Fruit fly (Drosophila melanogaster): ENCODE data around the gene Adi1.

Gene Adi1

dm6 chr3L:10709132-10709531, 46.0 kb downstream of the Adi1 start (continued):
- TF ChIP-seq CG34406 (GFP tag; optimal IDR thresholded peaks at IDR 0.05) (peak; percentile 45), CG8119 (GFP tag; IDR thresholded peaks at IDR 0.05) (peak; percentile 89), net (GFP tag; optimal IDR thresholded peaks at IDR 0.05) (peak; percentile 53), CG7368 (GFP tag; optimal IDR thresholded peaks at IDR 0.05) (peak; percentile 31), CG32006 (GFP tag; optimal IDR thresholded peaks at IDR 0.05) (peak; percentile 91), CG6163 (GFP tag; IDR thresholded peaks at IDR 0.05) (peak; percentile 47; the same call in 2 of the 3 replicates), CG10669 (GFP tag; optimal IDR thresholded peaks at IDR 0.05) (peak; percentile 19), vri (GFP tag; optimal IDR thresholded peaks at IDR 0.05) (no peak), CG6808 (GFP tag; optimal IDR thresholded peaks at IDR 0.05) (peak; percentile 11), Sox14 (GFP tag; optimal IDR thresholded peaks at IDR 0.05) (peak; percentile 19), Eip75B (GFP tag; optimal IDR thresholded peaks at IDR 0.05) (peak; percentile 26), svp (GFP tag) (peak; percentile 78), achi (GFP tag; optimal IDR thresholded peaks at IDR 0.05) (peak; percentile 62), OdsH (GFP tag; optimal IDR thresholded peaks at IDR 0.05) (peak; percentile 72), Hr39 (GFP tag; optimal IDR thresholded peaks at IDR 0.05) (peak; percentile 46), Met (GFP tag; optimal IDR thresholded peaks at IDR 0.05) (peak; percentile 38), CG4318 (GFP tag; optimal IDR thresholded peaks at IDR 0.05) (peak; percentile 79)

- TF ChIP-seq Hr39 (GFP tag; optimal IDR thresholded peaks at IDR 0.05): peak; percentile 47
- TF ChIP-seq vri (GFP tag; optimal IDR thresholded peaks at IDR 0.05): peak; percentile 48
- 0 out of 3 replicates have a peak, but pooled peaks have one; percentile 34 for TF ChIP-seq CG8119 (GFP tag; IDR thresholded peaks at IDR 0.05)
- no peak for TF ChIP-seq CG6276 (GFP tag; optimal IDR thresholded peaks at IDR 0.05)
- peak; percentile 50; the same call in 2 of the 3 replicates for TF ChIP-seq CG6163 (GFP tag; IDR thresholded peaks at IDR 0.05)
- peak; percentile 86 for TF ChIP-seq svp (GFP tag)
- peak; percentile 83 for TF ChIP-seq esn (GFP tag; optimal IDR thresholded peaks at IDR 0.05)
- no peak for TF ChIP-seq CG6854 (GFP tag; optimal IDR thresholded peaks at IDR 0.05)
- TF ChIP-seq lz (GFP tag; optimal IDR thresholded peaks at IDR 0.05): peak; percentile 73
- TF ChIP-seq CG11294 (GFP tag; IDR thresholded peaks at IDR 0.05): no peak
- no peak for TF ChIP-seq eg (GFP tag; IDR thresholded peaks at IDR 0.05)
- peak; percentile 44 for TF ChIP-seq Ets21C (GFP tag; optimal IDR thresholded peaks at IDR 0.05)
- peak; percentile 78 for TF ChIP-seq acj6 (GFP tag; optimal IDR thresholded peaks at IDR 0.05)
- TF ChIP-seq Eip93F (GFP tag; optimal IDR thresholded peaks at IDR 0.05): no peak
- TF ChIP-seq Eip78C (GFP tag): peak; percentile 91
- TF ChIP-seq dac (GFP tag; optimal IDR thresholded peaks at IDR 0.05): no peak
- TF ChIP-seq CG3919 (GFP tag; optimal IDR thresholded peaks at IDR 0.05): peak; percentile 72
- no peak for TF ChIP-seq Lpt (GFP tag; optimal IDR thresholded peaks at IDR 0.05)
- TF ChIP-seq CG11762 (GFP tag; optimal IDR thresholded peaks at IDR 0.05; ENCODE audit: insufficient read depth): peak; percentile 36
- peak; percentile 70 for TF ChIP-seq Ets96B (tag; optimal IDR thresholded peaks at IDR 0.05)
- TF ChIP-seq Met (GFP tag; optimal IDR thresholded peaks at IDR 0.05): peak; percentile 74
- peak in 1 of 2 experiments; percentile 73 for TF ChIP-seq ss (GFP tag; optimal IDR thresholded peaks at IDR 0.05)
- TF ChIP-seq Sox15 (GFP tag; optimal IDR thresholded peaks at IDR 0.05): peak; percentile 60
- no peak for TF ChIP-seq fd85E (GFP tag; optimal IDR thresholded peaks at IDR 0.05)
- peak; percentile 69 for TF ChIP-seq Sox102F (GFP tag; optimal IDR thresholded peaks at IDR 0.05)
- TF ChIP-seq CG31627 (GFP tag; optimal IDR thresholded peaks at IDR 0.05): peak; percentile 57
- peak; percentile 59 for TF ChIP-seq cyc (GFP tag; optimal IDR thresholded peaks at IDR 0.05)
- TF ChIP-seq dsx (GFP tag; optimal IDR thresholded peaks at IDR 0.05; ENCODE audit: poor library complexity, severe bottlenecking): peak; percentile 58
- TF ChIP-seq CG15336 (GFP tag; IDR thresholded peaks at IDR 0.05): no peak
- TF ChIP-seq CG6792 (GFP tag; optimal IDR thresholded peaks at IDR 0.05): peak; percentile 76
- TF ChIP-seq CG34406 (GFP tag; optimal IDR thresholded peaks at IDR 0.05): peak; percentile 75
- peak; percentile 68 for TF ChIP-seq achi (GFP tag; optimal IDR thresholded peaks at IDR 0.05)
- TF ChIP-seq Gug (GFP tag; IDR thresholded peaks at IDR 0.05): no peak
- peak; percentile 51 for TF ChIP-seq CG7368 (GFP tag; optimal IDR thresholded peaks at IDR 0.05)
- TF ChIP-seq CG8319 (GFP tag; optimal IDR thresholded peaks at IDR 0.05): peak; percentile 64
- TF ChIP-seq OdsH (GFP tag; optimal IDR thresholded peaks at IDR 0.05): peak; percentile 73
- no peak for TF ChIP-seq CG16779 (tag; optimal IDR thresholded peaks at IDR 0.05)
- TF ChIP-seq fd59A (GFP tag; optimal IDR thresholded peaks at IDR 0.05): peak; percentile 49
- peak; percentile 68 for TF ChIP-seq pdm3 (GFP tag; optimal IDR thresholded peaks at IDR 0.05)
- peak; percentile 74 for TF ChIP-seq CG8632 (GFP tag; optimal IDR thresholded peaks at IDR 0.05)
- TF ChIP-seq CG1621 (tag; optimal IDR thresholded peaks at IDR 0.05): peak; percentile 39
- no peak for TF ChIP-seq CG32006 (GFP tag; optimal IDR thresholded peaks at IDR 0.05)
- TF ChIP-seq CG6808 (GFP tag; optimal IDR thresholded peaks at IDR 0.05): peak; percentile 44
- TF ChIP-seq Eip75B (GFP tag; optimal IDR thresholded peaks at IDR 0.05): peak; percentile 58
- TF ChIP-seq CG4318 (GFP tag; optimal IDR thresholded peaks at IDR 0.05): no peak
These were observed 48.2 kb downstream of the Adi1 start for dm6 chr3L:10711352-10711751.
